Worm (Caenorhabditis elegans) whole organism, midembryonic: ENCODE data around the gene gpa-1.

ENCODE experiments used
- T22C8.4 ChIP-seq: fragments of 200-800 bp; sonication (Bioruptor generic); IDR thresholded peaks from 2 replicates; pipeline ENCODE4 v1.3.6; 2022; ENCODE audit warnings: missing genetic modification characterization, missing compliant biosample characterization
- cog-1 ChIP-seq: sonication (generic microtip); optimal IDR thresholded peaks from 2 replicates; lab custom pipeline; 2016; ENCODE audit warnings: missing genetic modification characterization, missing compliant biosample characterization
- flt-1 ChIP-seq: fragments of 200-800 bp; sonication (Bioruptor generic); IDR thresholded peaks from 2 replicates; pipeline ENCODE4 v1.3.6; 2022; ENCODE audit warnings: missing genetic modification characterization, missing compliant biosample characterization
- klf-2 ChIP-seq: fragments of 200-800 bp; sonication (Bioruptor generic); conservative IDR thresholded peaks from 2 replicates; pipeline ENCODE4 v1.3.6; 2022; ENCODE audit warnings: missing genetic modification reagents, missing genetic modification characterization, missing compliant biosample characterization
- med-1 ChIP-seq: sonication (generic microtip); optimal IDR thresholded peaks from 2 replicates; lab custom pipeline; 2017; ENCODE audit warnings: missing genetic modification characterization, mild to moderate bottlenecking, missing compliant biosample characterization, antibody characterized with exemption, missing genetic modification reagents; ENCODE audit not compliant: insufficient read depth
- ref-1 ChIP-seq: fragments of 200-800 bp; sonication (Bioruptor generic); conservative IDR thresholded peaks from 2 replicates; pipeline ENCODE4 v1.3.6; 2022; ENCODE audit warnings: missing genetic modification reagents, missing genetic modification characterization, missing compliant biosample characterization
- tab-1 ChIP-seq: fragments of 200-800 bp; sonication (Bioruptor generic); IDR thresholded peaks from 2 replicates; pipeline ENCODE4 v1.3.6; 2022; ENCODE audit warnings: missing genetic modification characterization, missing compliant biosample characterization
- ztf-23 ChIP-seq: fragments of 200-800 bp; sonication (Bioruptor generic); IDR thresholded peaks from 2 replicates; pipeline ENCODE4 v1.3.6; 2022; ENCODE audit warnings: missing genetic modification reagents, missing genetic modification characterization, missing compliant biosample characterization
- ztf-29 ChIP-seq: fragments of 200-800 bp; sonication (Bioruptor generic); IDR thresholded peaks from 2 replicates; pipeline ENCODE4 v1.3.6; 2022; ENCODE audit warnings: missing genetic modification reagents, missing genetic modification characterization, missing compliant biosample characterization

Gene gpa-1

DNA sequence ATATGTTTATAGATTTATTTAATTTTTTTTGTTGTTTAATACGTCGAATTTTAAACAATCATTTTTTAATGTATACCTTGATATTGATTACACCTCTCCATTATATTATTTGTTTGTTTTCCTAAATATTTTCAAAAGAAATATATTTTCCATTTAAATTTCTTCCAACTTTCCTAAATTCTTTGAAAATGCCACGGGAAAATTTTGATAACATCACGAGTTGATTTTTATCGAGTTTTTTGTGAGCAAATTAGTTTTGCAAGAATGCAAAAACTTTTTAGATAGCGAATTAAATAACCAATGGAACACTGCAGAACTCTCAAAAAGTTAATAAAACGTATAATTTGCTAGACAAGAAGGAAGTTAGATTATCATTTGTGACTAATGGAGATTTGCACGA is 19.5 kb downstream of the gpa-1 start, which contains the start of gene srg-42:
srg-42 (minus strand) TSS at position 101 of the 400 bp plus-strand sequence.
- TF ChIP-seq klf-2, result no peak
- TF ChIP-seq ztf-29, result no peak
- no peak for TF ChIP-seq T22C8.4
- no peak for TF ChIP-seq cog-1 (tag; lab: Kevin White, UChicago)
- no peak for TF ChIP-seq ztf-23 (GFP tag; lab: Robert Waterston, UW)
- no peak for TF ChIP-seq flt-1 (GFP tag; lab: Robert Waterston, UW)
- no peak for TF ChIP-seq med-1
- no peak for TF ChIP-seq ref-1 (GFP tag; lab: Robert Waterston, UW)

DNA sequence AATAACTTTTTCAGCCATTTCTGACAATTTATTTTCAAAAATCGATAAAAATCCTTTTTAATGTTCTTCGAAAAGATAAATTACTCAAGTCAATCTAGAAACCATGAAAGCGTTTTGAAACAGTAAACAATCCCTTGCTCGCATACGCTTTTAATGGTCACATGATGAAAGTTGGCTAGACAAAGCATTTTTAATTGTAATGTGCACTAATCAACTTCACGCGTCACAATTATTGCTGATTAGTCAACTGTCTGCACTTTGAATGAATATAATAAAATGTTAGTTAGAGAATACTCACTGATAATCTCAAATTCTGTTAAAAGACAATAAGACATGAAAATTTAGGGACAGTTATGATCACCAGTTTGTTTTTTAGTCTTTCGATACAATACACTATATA is 20.9 kb downstream of the gpa-1 start:
- TF ChIP-seq klf-2 (no peak), flt-1 (GFP tag; lab: Robert Waterston, UW) (no peak), ztf-23 (GFP tag; lab: Robert Waterston, UW) (no peak), med-1 (no peak), T22C8.4 (no peak), ztf-29 (no peak), ref-1 (GFP tag; lab: Robert Waterston, UW) (no peak), cog-1 (tag; lab: Kevin White, UChicago) (no peak), tab-1 (GFP tag; lab: Robert Waterston, UW) (no peak)

DNA sequence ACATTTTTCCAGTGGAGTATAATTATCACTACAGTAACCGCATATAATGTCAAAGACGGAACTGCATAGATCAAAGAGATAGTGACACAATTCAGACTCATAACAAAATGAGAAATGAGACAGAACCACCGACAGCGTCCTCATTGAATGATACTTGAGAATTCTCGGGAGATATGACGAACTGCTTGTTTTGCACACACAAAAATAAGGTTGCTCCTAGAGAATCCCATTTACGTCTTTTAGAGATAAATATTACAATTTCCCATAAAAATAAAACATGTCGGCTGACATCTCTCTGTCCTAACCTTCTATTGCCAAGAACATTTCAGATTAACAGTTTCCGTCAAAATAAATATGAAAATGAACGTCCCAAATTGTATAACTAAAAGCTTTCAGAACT is 21.9 kb downstream of the gpa-1 start, which contains the start of gene srg-38:
srg-38 (minus strand) TSS at position 101 of the 400 bp plus-strand sequence.
- TF ChIP-seq ref-1 (GFP tag; lab: Robert Waterston, UW), result no peak
- TF ChIP-seq cog-1 (tag; lab: Kevin White, UChicago), result no peak
- TF ChIP-seq T22C8.4, result no peak
- TF ChIP-seq flt-1 (GFP tag; lab: Robert Waterston, UW), result no peak
- no peak for TF ChIP-seq tab-1 (GFP tag; lab: Robert Waterston, UW)
- TF ChIP-seq med-1, result no peak
- no peak for TF ChIP-seq ztf-29
- TF ChIP-seq klf-2, result no peak
- no peak for TF ChIP-seq ztf-23 (GFP tag; lab: Robert Waterston, UW)

DNA sequence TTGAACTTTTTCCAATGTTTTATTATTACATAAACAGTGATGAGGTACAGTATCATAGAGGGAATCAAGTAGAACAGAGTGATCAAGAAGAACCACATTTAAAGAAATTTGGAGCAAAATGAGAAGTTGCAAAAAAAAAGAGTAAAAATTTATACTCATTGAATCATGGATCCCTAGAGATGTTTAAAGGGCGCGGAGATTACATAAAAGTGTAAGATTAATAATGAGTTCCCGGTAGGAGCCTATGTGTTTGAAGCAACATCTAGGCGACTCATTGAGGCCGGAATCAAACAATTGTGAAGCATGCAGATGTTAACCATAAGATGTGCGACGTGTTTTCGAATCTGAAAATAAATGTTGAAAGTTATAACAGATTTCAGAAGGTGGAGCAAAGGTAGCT is 25.1 kb downstream of the gpa-1 start, which contains the start of gene srg-39:
srg-39 (minus strand) TSS at position 101 of the 400 bp plus-strand sequence.
- TF ChIP-seq ref-1 (GFP tag; lab: Robert Waterston, UW) (no peak), ztf-29 (no peak), tab-1 (GFP tag; lab: Robert Waterston, UW) (no peak), med-1 (no peak), klf-2 (no peak), ztf-23 (GFP tag; lab: Robert Waterston, UW) (no peak), T22C8.4 (no peak), flt-1 (GFP tag; lab: Robert Waterston, UW) (no peak), cog-1 (tag; lab: Kevin White, UChicago) (no peak)

DNA sequence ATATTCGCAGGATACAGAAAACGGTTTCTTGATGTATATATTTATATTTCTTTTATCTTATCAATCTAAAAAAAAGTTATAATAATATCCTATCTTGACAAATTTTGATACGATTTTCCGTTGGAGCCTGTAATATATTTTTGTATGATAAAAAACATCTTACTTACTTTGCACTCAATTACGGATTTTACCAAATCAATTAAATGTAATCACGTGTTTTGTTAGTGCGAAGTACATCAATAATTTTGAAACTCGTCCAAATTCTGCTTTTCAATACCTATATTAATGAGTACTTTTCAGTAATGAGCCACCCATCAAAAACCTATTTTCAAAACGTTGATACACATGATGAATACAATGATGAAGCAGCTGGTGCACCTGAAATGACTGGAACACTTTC is 28.1 kb downstream of the gpa-1 start, which contains the start of gene T19C4.1:
T19C4.1 (plus strand) TSS at position 301 of the 400 bp plus-strand sequence.
- TF ChIP-seq tab-1 (GFP tag; lab: Robert Waterston, UW), result no peak
- TF ChIP-seq T22C8.4, result no peak
- no peak for TF ChIP-seq flt-1 (GFP tag; lab: Robert Waterston, UW)
- TF ChIP-seq ztf-29, result no peak
- no peak for TF ChIP-seq med-1
- TF ChIP-seq ref-1 (GFP tag; lab: Robert Waterston, UW), result no peak
- no peak for TF ChIP-seq ztf-23 (GFP tag; lab: Robert Waterston, UW)
- no peak for TF ChIP-seq cog-1 (tag; lab: Kevin White, UChicago)
- TF ChIP-seq klf-2, result no peak

DNA sequence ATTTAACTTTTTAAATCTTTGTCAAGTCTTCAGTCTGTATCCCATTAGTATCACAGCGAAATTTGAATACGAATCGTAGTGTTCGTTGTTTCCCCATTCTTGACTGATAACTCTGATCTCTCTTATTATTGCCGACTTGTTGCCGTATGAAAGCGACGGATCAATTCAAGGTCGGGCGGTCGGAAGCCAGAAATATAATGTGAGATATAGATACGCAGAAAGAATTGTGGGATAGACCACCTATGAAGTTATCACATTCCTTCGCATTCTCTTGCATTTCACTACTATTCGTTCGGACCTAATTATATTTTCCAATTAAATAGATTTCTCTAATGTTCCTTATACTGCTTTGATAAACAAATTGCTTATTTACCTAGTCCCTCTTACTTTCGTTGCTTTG is 28.5 kb downstream of the gpa-1 start:
- TF ChIP-seq cog-1 (tag; lab: Kevin White, UChicago) (no peak), klf-2 (no peak), flt-1 (GFP tag; lab: Robert Waterston, UW) (no peak), ztf-29 (no peak), T22C8.4 (no peak), ref-1 (GFP tag; lab: Robert Waterston, UW) (no peak), tab-1 (GFP tag; lab: Robert Waterston, UW) (no peak), ztf-23 (GFP tag; lab: Robert Waterston, UW) (no peak), med-1 (no peak)

DNA sequence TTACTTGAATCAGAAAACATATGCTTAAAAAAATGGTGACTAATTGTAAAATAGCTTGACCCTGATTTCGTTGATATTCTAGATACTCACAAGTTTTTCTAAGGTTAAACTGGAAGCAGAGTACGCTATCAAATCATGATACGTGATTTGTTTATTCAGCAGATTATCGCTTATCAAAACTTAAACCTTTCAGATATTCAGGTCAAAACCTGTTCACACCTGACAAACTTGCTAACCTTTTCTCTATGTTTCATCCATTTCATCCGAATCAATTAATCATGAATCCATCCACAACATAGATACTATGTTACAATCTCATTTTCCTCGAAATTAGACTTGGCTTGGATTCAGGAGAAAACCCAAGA is 29.7 kb downstream of the gpa-1 start:
- TF ChIP-seq flt-1 (GFP tag; lab: Robert Waterston, UW), result no peak
- TF ChIP-seq med-1, result no peak
- no peak for TF ChIP-seq ref-1 (GFP tag; lab: Robert Waterston, UW)
- TF ChIP-seq klf-2, result no peak
- TF ChIP-seq ztf-23 (GFP tag; lab: Robert Waterston, UW), result no peak
- no peak for TF ChIP-seq cog-1 (tag; lab: Kevin White, UChicago)
- TF ChIP-seq ztf-29, result no peak
- no peak for TF ChIP-seq tab-1 (GFP tag; lab: Robert Waterston, UW)
- no peak for TF ChIP-seq T22C8.4

DNA sequence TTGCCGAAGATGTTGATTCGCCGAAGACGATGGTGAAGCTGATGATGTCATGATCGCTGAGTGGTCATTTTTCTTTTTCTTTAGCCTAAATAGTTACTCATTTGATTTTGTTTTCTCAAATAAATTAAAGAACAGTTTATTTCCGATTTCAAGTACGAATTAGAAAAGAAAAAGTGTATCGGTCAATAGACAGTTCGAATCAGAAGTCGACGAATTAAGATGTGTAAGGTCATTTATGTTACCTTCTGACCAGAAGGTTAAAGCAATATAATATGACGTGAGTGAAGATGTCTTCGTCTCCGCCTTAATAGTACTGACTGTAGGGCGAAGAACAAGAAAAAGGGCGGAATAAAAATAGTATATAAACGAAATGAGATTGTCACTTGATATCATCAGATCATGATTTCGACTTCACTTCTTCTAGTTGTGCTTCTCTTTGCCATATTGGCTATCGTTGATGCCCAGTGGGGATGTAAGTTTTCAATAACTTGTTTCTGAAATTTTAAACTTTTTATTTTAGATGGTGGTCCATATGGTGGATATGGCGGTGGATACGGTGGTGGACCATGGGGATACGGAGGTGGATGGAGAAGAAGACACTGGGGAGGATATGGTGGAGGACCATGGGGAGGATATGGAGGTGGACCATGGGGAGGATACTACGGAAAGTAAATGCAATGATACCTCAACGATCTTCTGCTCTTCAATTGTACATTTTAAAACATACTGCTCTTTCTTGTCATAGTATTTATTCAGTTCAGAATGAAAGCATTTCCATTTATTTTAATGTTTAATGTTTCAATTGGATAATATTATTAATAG is 30.3 kb downstream of the gpa-1 start, which contains the start of the genes T19C4.24 and nlp-33:
T19C4.24 (minus strand) TSS at position 51 of the 822 bp plus-strand sequence.
nlp-33 (plus strand) TSS at position 389 of the 822 bp plus-strand sequence.
- no peak for TF ChIP-seq flt-1 (GFP tag; lab: Robert Waterston, UW)
- no peak for TF ChIP-seq klf-2
- no peak for TF ChIP-seq T22C8.4
- no peak for TF ChIP-seq ztf-29
- no peak for TF ChIP-seq tab-1 (GFP tag; lab: Robert Waterston, UW)
- TF ChIP-seq ref-1 (GFP tag; lab: Robert Waterston, UW), result no peak
- TF ChIP-seq ztf-23 (GFP tag; lab: Robert Waterston, UW), result no peak
- TF ChIP-seq cog-1 (tag; lab: Kevin White, UChicago), result no peak
- no peak for TF ChIP-seq med-1

DNA sequence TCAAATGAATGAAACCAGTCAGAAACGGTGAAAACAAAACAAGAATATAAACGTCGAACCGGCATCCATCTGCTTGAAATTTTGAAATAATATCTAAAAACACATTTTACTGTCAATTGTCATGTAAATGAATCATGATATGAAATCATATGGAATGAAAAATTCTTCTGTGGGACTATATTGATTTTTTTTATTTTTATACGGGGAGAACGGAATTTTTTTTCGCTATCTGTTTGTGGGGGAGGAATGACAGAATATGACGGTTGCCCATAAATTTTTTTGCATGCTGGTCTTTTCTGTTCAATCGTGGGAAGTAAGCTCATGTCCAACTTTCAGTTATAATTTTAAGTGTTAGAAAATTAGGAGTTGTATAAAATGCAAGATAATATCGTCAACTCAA is 32.8 kb downstream of the gpa-1 start, which contains the start of gene C06H2.7:
C06H2.7 (minus strand) TSS at position 101 of the 400 bp plus-strand sequence.
- TF ChIP-seq ref-1 (GFP tag; lab: Robert Waterston, UW) (no peak), ztf-23 (GFP tag; lab: Robert Waterston, UW) (no peak), flt-1 (GFP tag; lab: Robert Waterston, UW) (no peak), klf-2 (no peak), med-1 (no peak), ztf-29 (no peak)
